Worm (Caenorhabditis elegans) whole organism, L4 larva: ENCODE measurements around the gene F58A4.1.
A peak's percentile ranks its signal among the peaks of the same experiment; 100 is the strongest.

Experiments used
- F10B5.3 ChIP-seq: sonication (generic microtip); optimal IDR thresholded peaks from 2 replicates; lab custom pipeline; 2016; ENCODE audit warnings: mild to moderate bottlenecking, missing genetic modification characterization, missing compliant biosample characterization
- F49E8.2 ChIP-seq: sonication (generic microtip); optimal IDR thresholded peaks from 2 replicates; lab custom pipeline; 2016; ENCODE audit warnings: missing compliant biosample characterization, mild to moderate bottlenecking, missing genetic modification characterization, borderline replicate concordance
- T26A8.4 ChIP-seq: fragments of 200-800 bp; sonication (Bioruptor generic); IDR thresholded peaks from 2 replicates; pipeline ENCODE4 v1.3.6; 2022; ENCODE audit warnings: missing genetic modification characterization, missing compliant biosample characterization
- Y5F2A.4 ChIP-seq: fragments of 200-800 bp; sonication (Bioruptor generic); optimal IDR thresholded peaks from 2 replicates; lab custom pipeline; 2018; ENCODE audit warnings: mild to moderate bottlenecking, missing genetic modification characterization, missing compliant biosample characterization
- ZK546.5 ChIP-seq, 2 experiments: sonication (generic microtip); optimal IDR thresholded peaks; 2 replicates each; lab custom pipeline; 2017; ENCODE audit warnings: missing biosample characterization in 2 of 2, missing genetic modification characterization in 2 of 2
- aly-2 ChIP-seq: sonication (generic microtip); optimal IDR thresholded peaks from 2 replicates; lab custom pipeline; 2018; ENCODE audit warnings: missing biosample characterization, missing genetic modification characterization
- ama-1 ChIP-seq: fragments of 150-350 bp; optimal IDR thresholded peaks from 2 replicates; lab custom pipeline; 2014; ENCODE audit warnings: inconsistent platforms, mixed read lengths
- arid-1 ChIP-seq: fragments of 200-800 bp; sonication (Bioruptor generic); conservative IDR thresholded peaks from 2 replicates; pipeline ENCODE4 v1.3.6; 2022; ENCODE audit warnings: missing genetic modification reagents, missing genetic modification characterization, missing compliant biosample characterization
- ceh-20 ChIP-seq: fragments of 200-800 bp; sonication (Bioruptor generic); IDR thresholded peaks from 2 replicates; pipeline ENCODE4 v1.3.6; 2022; ENCODE audit warnings: missing genetic modification reagents, missing genetic modification characterization, missing compliant biosample characterization
- ceh-28 ChIP-seq: fragments of 150-350 bp; optimal IDR thresholded peaks from 2 replicates; lab custom pipeline; 2014; ENCODE audit warnings: missing biosample characterization, missing genetic modification reagents, missing genetic modification characterization
- ceh-32 ChIP-seq: sonication (generic microtip); optimal IDR thresholded peaks from 2 replicates; lab custom pipeline; 2016; ENCODE audit warnings: mild to moderate bottlenecking, missing genetic modification characterization, missing compliant biosample characterization; ENCODE audit not compliant: poor library complexity
- ceh-82 ChIP-seq: sonication (generic microtip); optimal IDR thresholded peaks from 2 replicates; lab custom pipeline; 2017; ENCODE audit warnings: missing biosample characterization, missing genetic modification characterization
- cey-2 ChIP-seq: sonication (generic microtip); optimal IDR thresholded peaks from 3 replicates; lab custom pipeline; 2017; ENCODE audit warnings: missing genetic modification characterization, mild to moderate bottlenecking, missing compliant biosample characterization, antibody characterized with exemption, borderline replicate concordance; ENCODE audit not compliant: insufficient read depth
- daf-19 ChIP-seq: fragments of 200-800 bp; sonication (Bioruptor generic); conservative IDR thresholded peaks from 2 replicates; pipeline ENCODE4 v1.3.6; 2022; ENCODE audit warnings: missing genetic modification characterization, missing compliant biosample characterization
- daf-8 ChIP-seq: fragments of 200-800 bp; sonication (Bioruptor generic); IDR thresholded peaks from 2 replicates; pipeline ENCODE4 v1.3.6; 2022; ENCODE audit warnings: missing genetic modification characterization, missing compliant biosample characterization
- dpl-1 ChIP-seq: fragments of 150-350 bp; optimal IDR thresholded peaks from 2 replicates; lab custom pipeline; 2014; ENCODE audit warnings: missing biosample characterization, missing genetic modification reagents, missing genetic modification characterization
- dve-1 ChIP-seq: sonication (generic microtip); optimal IDR thresholded peaks from 2 replicates; lab custom pipeline; 2017; ENCODE audit warnings: antibody characterized with exemption, mild to moderate bottlenecking, missing genetic modification characterization, missing compliant biosample characterization; ENCODE audit not compliant: insufficient read depth
- egl-27 ChIP-seq: sonication (generic microtip); optimal IDR thresholded peaks from 3 replicates; lab custom pipeline; 2017; ENCODE audit warnings: missing biosample characterization, missing genetic modification reagents, missing genetic modification characterization
- gei-8 ChIP-seq: fragments of 200-800 bp; sonication (Bioruptor generic); optimal IDR thresholded peaks from 2 replicates; lab custom pipeline; 2018; ENCODE audit warnings: mild to moderate bottlenecking, missing genetic modification characterization, missing compliant biosample characterization
- hif-1 ChIP-seq, 2 experiments: sonication (generic microtip); optimal IDR thresholded peaks; 2 replicates each; lab custom pipeline; 2016 to 2017; ENCODE audit warnings: missing compliant biosample characterization in 2 of 2, missing genetic modification characterization in 2 of 2, missing genetic modification reagents in 2 of 2, missing genotype in 2 of 2, mild to moderate bottlenecking in 1 of 2
- hlh-11 ChIP-seq: fragments of 200-800 bp; sonication (Bioruptor generic); optimal IDR thresholded peaks from 2 replicates; lab custom pipeline; 2018; ENCODE audit warnings: mild to moderate bottlenecking, missing genetic modification characterization, missing compliant biosample characterization
- hmg-1.1 ChIP-seq: fragments of 200-800 bp; sonication (Bioruptor generic); IDR thresholded peaks from 2 replicates; pipeline ENCODE4 v1.3.6; 2022; ENCODE audit warnings: missing genetic modification reagents, missing genetic modification characterization, missing compliant biosample characterization
- lim-7 ChIP-seq: fragments of 200-800 bp; sonication (Bioruptor generic); IDR thresholded peaks from 2 replicates; pipeline ENCODE4 v1.3.6; 2022; ENCODE audit warnings: missing genetic modification characterization, missing compliant biosample characterization
- lin-13 ChIP-seq: fragments of 150-350 bp; optimal IDR thresholded peaks from 2 replicates; lab custom pipeline; 2014; ENCODE audit warnings: missing biosample characterization, missing genetic modification reagents, missing genetic modification characterization
- lin-39 ChIP-seq: fragments of 150-350 bp; optimal IDR thresholded peaks from 2 replicates; lab custom pipeline; 2014; ENCODE audit warnings: missing biosample characterization, missing genetic modification reagents, missing genetic modification characterization
- lir-3 ChIP-seq: sonication (generic microtip); optimal IDR thresholded peaks from 2 replicates; lab custom pipeline; 2016; ENCODE audit warnings: mild to moderate bottlenecking, missing genetic modification characterization, missing compliant biosample characterization
- lsy-2 ChIP-seq, 2 experiments: fragments of 150-350 bp in 1 of 2; sonication (generic microtip) in 1 of 2; optimal IDR thresholded peaks; 2 replicates each; lab custom pipeline; 2014 to 2017; ENCODE audit warnings: missing biosample characterization in 2 of 2, missing genetic modification characterization in 2 of 2
- madf-9 ChIP-seq: fragments of 200-800 bp; sonication (Bioruptor generic); conservative IDR thresholded peaks from 2 replicates; pipeline ENCODE4 v1.3.6; 2022; ENCODE audit warnings: missing genetic modification reagents, missing genetic modification characterization, missing compliant biosample characterization
- mdl-1 ChIP-seq, 2 experiments: fragments of 150-350 bp in 1 of 2; sonication (generic microtip) in 1 of 2; optimal IDR thresholded peaks; 2 replicates each; lab custom pipeline; 2014 to 2017; ENCODE audit warnings: missing biosample characterization in 2 of 2, missing genetic modification characterization in 2 of 2
- mxl-3 ChIP-seq: fragments of 200-800 bp; sonication (Bioruptor generic); optimal IDR thresholded peaks from 2 replicates; lab custom pipeline; 2018; ENCODE audit warnings: mild to moderate bottlenecking, missing genetic modification characterization, missing compliant biosample characterization
- nhr-111 ChIP-seq: fragments of 200-800 bp; sonication (Bioruptor generic); optimal IDR thresholded peaks from 2 replicates; lab custom pipeline; 2018; ENCODE audit warnings: mild to moderate bottlenecking, missing genetic modification characterization, missing compliant biosample characterization
- nhr-237 ChIP-seq: sonication (generic microtip); optimal IDR thresholded peaks from 2 replicates; lab custom pipeline; 2017; ENCODE audit warnings: missing biosample characterization, missing genetic modification characterization
- nhr-28 ChIP-seq: fragments of 150-350 bp; optimal IDR thresholded peaks from 2 replicates; lab custom pipeline; 2014; ENCODE audit warnings: missing biosample characterization, missing genetic modification characterization
- nhr-42 ChIP-seq: fragments of 200-800 bp; sonication (Bioruptor generic); IDR thresholded peaks from 2 replicates; pipeline ENCODE4 v1.3.6; 2022; ENCODE audit warnings: missing genetic modification characterization, missing compliant biosample characterization
- nhr-48 ChIP-seq: sonication (generic microtip); optimal IDR thresholded peaks from 2 replicates; lab custom pipeline; 2016; ENCODE audit warnings: mild to moderate bottlenecking, missing genetic modification characterization, missing compliant biosample characterization
- nhr-77 ChIP-seq: fragments of 150-350 bp; optimal IDR thresholded peaks from 2 replicates; lab custom pipeline; 2014; ENCODE audit warnings: missing biosample characterization, missing genetic modification characterization
- rbr-2 ChIP-seq: sonication (generic microtip); optimal IDR thresholded peaks from 2 replicates; lab custom pipeline; 2016; ENCODE audit warnings: missing genotype, missing genetic modification characterization, missing compliant biosample characterization
- saeg-2 ChIP-seq: fragments of 200-800 bp; sonication (Bioruptor generic); IDR thresholded peaks from 2 replicates; pipeline ENCODE4 v1.3.6; 2022; ENCODE audit warnings: missing genetic modification reagents, missing genetic modification characterization, missing compliant biosample characterization
- set-16 ChIP-seq: fragments of 200-800 bp; sonication (Bioruptor generic); IDR thresholded peaks from 2 replicates; pipeline ENCODE4 v1.3.6; 2022; ENCODE audit warnings: missing genetic modification reagents, missing genetic modification characterization, missing compliant biosample characterization
- snpc-1.2 ChIP-seq: fragments of 200-800 bp; sonication (Bioruptor generic); IDR thresholded peaks from 2 replicates; pipeline ENCODE4 v1.3.6; 2022; ENCODE audit warnings: missing genetic modification reagents, missing genetic modification characterization, missing compliant biosample characterization
- spr-3 ChIP-seq: fragments of 200-800 bp; sonication (Bioruptor generic); optimal IDR thresholded peaks from 2 replicates; lab custom pipeline; 2018; ENCODE audit warnings: mild to moderate bottlenecking, missing genetic modification characterization, missing compliant biosample characterization
- tag-97 ChIP-seq: fragments of 200-800 bp; sonication (Bioruptor generic); IDR thresholded peaks from 2 replicates; pipeline ENCODE4 v1.3.6; 2022; ENCODE audit warnings: missing genetic modification characterization, missing compliant biosample characterization
- unc-130 ChIP-seq: sonication (generic microtip); optimal IDR thresholded peaks from 2 replicates; lab custom pipeline; 2016; ENCODE audit warnings: missing genetic modification reagents, missing genetic modification characterization, missing compliant biosample characterization
- unc-39 ChIP-seq: sonication (generic microtip); optimal IDR thresholded peaks from 2 replicates; lab custom pipeline; 2017; ENCODE audit warnings: missing biosample characterization, missing genetic modification characterization
- vab-7 ChIP-seq: fragments of 200-800 bp; sonication (Bioruptor generic); IDR thresholded peaks from 2 replicates; pipeline ENCODE4 v1.3.6; 2022; ENCODE audit warnings: missing genetic modification reagents, missing genetic modification characterization, missing compliant biosample characterization
- zfp-3 ChIP-seq: fragments of 200-800 bp; sonication (Bioruptor generic); conservative IDR thresholded peaks from 2 replicates; pipeline ENCODE4 v1.3.6; 2022; ENCODE audit warnings: missing genetic modification reagents, missing genetic modification characterization, missing compliant biosample characterization
- zip-2 ChIP-seq: fragments of 150-350 bp; optimal IDR thresholded peaks from 2 replicates; lab custom pipeline; 2014; ENCODE audit warnings: missing biosample characterization, missing genetic modification characterization
- ztf-7 ChIP-seq: fragments of 150-350 bp; optimal IDR thresholded peaks from 2 replicates; lab custom pipeline; 2014; ENCODE audit warnings: missing biosample characterization, missing genetic modification characterization

Gene F58A4.1

ce11 chrIII:9629855-9630254 lies 31.6 kb downstream of the F58A4.1 start, which contains the start of gene rpac-19 (continued):
- peak; percentile 45 for TF ChIP-seq daf-19 (GFP tag; lab: Robert Waterston, UW)
- TF ChIP-seq cey-2 (tag; lab: Kevin White, UChicago): no peak
- TF ChIP-seq lim-7 (GFP tag; lab: Robert Waterston, UW): no peak
- 0 out of 2 replicates have a peak, but pooled peaks have one; percentile 37 for TF ChIP-seq vab-7
- TF ChIP-seq F10B5.3 (tag; lab: Kevin White, UChicago): peak; percentile 64
- TF ChIP-seq unc-130 (GFP tag; lab: Kevin White, UChicago): peak; percentile 61
- TF ChIP-seq ZK546.5 (tag; optimal IDR thresholded peaks at IDR 0.05; lab: Kevin White, UChicago): no peak
- TF ChIP-seq ama-1: peak; percentile 83

ce11 chrIII:9631117-9631655 lies 32.9 kb downstream of the F58A4.1 start, which contains the start of gene ubc-7:
Gene ubc-7, minus strand, starts transcription at chrIII:9631167.
- peak; percentile 76 for TF ChIP-seq dve-1 (tag; lab: Kevin White, UChicago)
- TF ChIP-seq ama-1: peak; percentile 53
- TF ChIP-seq nhr-237 (tag; lab: Kevin White, UChicago): no peak
- no peak for TF ChIP-seq ceh-82 (tag; lab: Kevin White, UChicago)
- TF ChIP-seq nhr-42: no peak
- TF ChIP-seq set-16: no peak
- TF ChIP-seq vab-7: no peak
- no peak for TF ChIP-seq zip-2 (tag; lab: Kevin White, UChicago)
- no peak for TF ChIP-seq F49E8.2
- no peak for TF ChIP-seq tag-97 (GFP tag; lab: Robert Waterston, UW)
- TF ChIP-seq rbr-2: peak; percentile 52
- no peak for TF ChIP-seq aly-2 (tag; lab: Kevin White, UChicago)
- peak; percentile 27 for TF ChIP-seq nhr-48 (tag; lab: Kevin White, UChicago)
- peak; percentile 98 for TF ChIP-seq dpl-1 (GFP tag; lab: Kevin White, UChicago)
- no peak for TF ChIP-seq Y5F2A.4 (GFP tag; lab: Kevin White, UChicago)
- TF ChIP-seq unc-39 (tag; lab: Kevin White, UChicago): no peak
- no peak for TF ChIP-seq madf-9 (GFP tag; lab: Robert Waterston, UW)
- TF ChIP-seq lir-3 (tag; lab: Kevin White, UChicago): no peak
- TF ChIP-seq nhr-28 (tag; lab: Kevin White, UChicago): peak; percentile 24
- no peak for TF ChIP-seq egl-27 (tag; lab: Kevin White, UChicago)
- no peak for TF ChIP-seq lin-39 (tag; lab: Kevin White, UChicago)
- TF ChIP-seq mdl-1 (tag; optimal IDR thresholded peaks at IDR 0.05; lab: Kevin White, UChicago): peak in 1 of 2 experiments; percentile 90
- no peak for TF ChIP-seq F10B5.3 (tag; lab: Kevin White, UChicago)
- no peak for TF ChIP-seq daf-8
- TF ChIP-seq arid-1 (GFP tag; lab: Robert Waterston, UW): no peak
- peak; percentile 39 for TF ChIP-seq nhr-77 (tag; lab: Kevin White, UChicago)
- TF ChIP-seq hlh-11 (tag; lab: Kevin White, UChicago): no peak
- peak in 1 of 2 experiments; percentile 92 for TF ChIP-seq lsy-2 (tag; optimal IDR thresholded peaks at IDR 0.05; lab: Kevin White, UChicago)
- peak in 1 of 2 experiments; percentile 52 for TF ChIP-seq hif-1 (tag; optimal IDR thresholded peaks at IDR 0.05; lab: Kevin White, UChicago)
- no peak for TF ChIP-seq snpc-1.2 (GFP tag; lab: Robert Waterston, UW)
- peak; percentile 29 for TF ChIP-seq ceh-28 (tag; lab: Kevin White, UChicago)
- TF ChIP-seq ceh-20: no peak
- TF ChIP-seq zfp-3 (GFP tag; lab: Robert Waterston, UW): no peak
- TF ChIP-seq nhr-111: no peak
- peak; percentile 64 for TF ChIP-seq lin-13 (GFP tag; lab: Kevin White, UChicago)
- TF ChIP-seq spr-3 (GFP tag; lab: Kevin White, UChicago): no peak
- no peak for TF ChIP-seq gei-8
- TF ChIP-seq hmg-1.1: peak; percentile 66; the same call in 1 of the 2 replicates
- no peak for TF ChIP-seq cey-2 (tag; lab: Kevin White, UChicago)
- peak; percentile 51 for TF ChIP-seq mxl-3 (GFP tag; lab: Kevin White, UChicago)
- TF ChIP-seq ztf-7: no peak
- no peak for TF ChIP-seq ceh-32 (tag; lab: Kevin White, UChicago)
- TF ChIP-seq T26A8.4 (GFP tag; lab: Robert Waterston, UW): peak; percentile 64
- no peak for TF ChIP-seq saeg-2 (GFP tag; lab: Robert Waterston, UW)
